Worm (Caenorhabditis elegans): ENCODE measurements around the gene C08B6.2.

- TF ChIP-seq mes-2 (tag; optimal IDR thresholded peaks at IDR 0.05; ENCODE audit: poor library complexity, severe bottlenecking) (no peak), hlh-30 (tag; optimal IDR thresholded peaks at IDR 0.05; ENCODE audit: insufficient read depth) (no peak), dpl-1 (GFP tag; optimal IDR thresholded peaks at IDR 0.05) (no peak), ztf-11 (tag; optimal IDR thresholded peaks at IDR 0.05) (no peak), nhr-11 (tag; optimal IDR thresholded peaks at IDR 0.05) (no peak), nhr-10 (tag; optimal IDR thresholded peaks at IDR 0.05) (no peak), egl-27 (tag; optimal IDR thresholded peaks at IDR 0.05) (no peak), spr-3 (GFP tag; optimal IDR thresholded peaks at IDR 0.05) (no peak)
Measured at ce11 chrV:10103811-10104210, 1.7 kb upstream of the C08B6.2 start.
